Comparison of ENCODE assay signal across 1 fruit fly cellular context in the genomic region with DNA sequence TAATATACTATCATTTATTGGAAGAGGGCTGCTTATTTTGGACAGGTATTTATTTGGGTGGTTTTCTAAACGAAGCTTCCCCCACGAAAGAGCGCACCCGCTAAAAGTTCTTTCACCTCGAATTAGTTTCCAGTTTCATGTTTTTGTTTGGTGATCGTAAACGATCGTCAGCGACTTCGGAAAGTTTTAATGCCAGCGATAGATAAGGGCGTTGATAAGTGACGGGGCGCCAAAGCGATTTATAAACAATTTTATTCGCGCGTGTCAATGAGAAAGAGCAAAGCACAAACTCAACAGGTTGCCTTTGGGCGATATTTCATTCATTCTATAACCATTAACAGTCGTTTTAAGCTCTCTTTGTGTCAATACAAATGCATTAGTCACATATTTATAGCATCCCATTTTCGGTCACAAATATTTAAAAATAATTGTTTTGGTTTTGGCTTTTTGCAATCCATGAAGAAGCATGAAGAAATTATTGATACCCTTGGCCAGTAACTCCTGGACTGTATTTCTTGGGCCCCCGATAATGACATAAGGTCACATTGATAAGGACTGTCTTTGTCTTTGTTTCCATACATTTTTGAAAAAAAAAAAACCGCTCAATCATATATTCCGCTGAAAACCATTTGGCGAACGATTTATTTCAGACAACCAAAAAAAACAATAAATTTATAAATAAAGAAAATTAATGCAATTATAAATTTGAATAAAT.
TF ChIP-seq lines count a peak whose summit lies in the region.

No protein-coding gene starts in this region.

TF ChIP-seq in whole organism, embryonic, 481 proteins besides CTCF, POLR2A, EP300 and RAD21 (continued from another document):
- no peak for TF ChIP-seq Lpt (GFP tag; optimal IDR thresholded peaks at IDR 0.05; lab: Kevin White, UChicago)
- TF ChIP-seq sr (GFP tag; IDR thresholded peaks at IDR 0.05; lab: Robert Waterston, UW) = no peak
- no peak for TF ChIP-seq sim (GFP tag; IDR thresholded peaks at IDR 0.05; lab: Robert Waterston, UW)
